Worm (Caenorhabditis elegans) whole organism, young adult: ENCODE results near the gene Y48A5A.1.

Experiments
- Y53F4B.3 ChIP-seq: fragments of 200-800 bp; sonication (Bioruptor generic); IDR thresholded peaks from 2 replicates; pipeline ENCODE4 v1.3.6; 2022; ENCODE audit warnings: missing genetic modification reagents, missing genetic modification characterization, missing compliant biosample characterization
- Y56A3A.18 ChIP-seq: fragments of 200-800 bp; sonication (Bioruptor generic); IDR thresholded peaks from 2 replicates; pipeline ENCODE4 v1.3.6; 2022; ENCODE audit warnings: missing genetic modification reagents, missing genetic modification characterization, missing compliant biosample characterization
- ZK185.1 ChIP-seq: sonication (generic microtip); optimal IDR thresholded peaks from 2 replicates; lab custom pipeline; 2016; ENCODE audit warnings: mild to moderate bottlenecking, missing genetic modification characterization, missing compliant biosample characterization; ENCODE audit not compliant: poor library complexity, severe bottlenecking
- ama-1 ChIP-seq, 3 experiments: fragments of 150-350 bp in 1 of 3; sonication (generic microtip) in 2 of 3; optimal IDR thresholded peaks; 2 replicates each; lab custom pipeline; 2014 to 2018; ENCODE audit warnings: missing biosample characterization in 2 of 3, missing genetic modification characterization in 2 of 3, missing genetic modification reagents in 2 of 3
- fkh-3 ChIP-seq: sonication (generic microtip); optimal IDR thresholded peaks from 2 replicates; lab custom pipeline; 2016; ENCODE audit warnings: mild to moderate bottlenecking, missing genetic modification characterization, missing compliant biosample characterization
- gei-17 ChIP-seq: fragments of 200-800 bp; sonication (Bioruptor generic); optimal IDR thresholded peaks from 2 replicates; lab custom pipeline; 2018; ENCODE audit warnings: mild to moderate bottlenecking, missing genetic modification characterization, missing compliant biosample characterization
- hlh-12 ChIP-seq: sonication (generic microtip); optimal IDR thresholded peaks from 2 replicates; lab custom pipeline; 2016; ENCODE audit warnings: missing genetic modification characterization, missing compliant biosample characterization
- pha-4 ChIP-seq: fragments of 150-350 bp; sonication (generic microtip); optimal IDR thresholded peaks from 2 replicates; lab custom pipeline; 2014; ENCODE audit warnings: missing biosample characterization, missing genetic modification reagents, missing genetic modification characterization
- tlf-1 ChIP-seq: fragments of 200-800 bp; sonication (Bioruptor generic); optimal IDR thresholded peaks from 2 replicates; lab custom pipeline; 2018; ENCODE audit warnings: mild to moderate bottlenecking, missing genetic modification characterization, missing compliant biosample characterization

DNA sequence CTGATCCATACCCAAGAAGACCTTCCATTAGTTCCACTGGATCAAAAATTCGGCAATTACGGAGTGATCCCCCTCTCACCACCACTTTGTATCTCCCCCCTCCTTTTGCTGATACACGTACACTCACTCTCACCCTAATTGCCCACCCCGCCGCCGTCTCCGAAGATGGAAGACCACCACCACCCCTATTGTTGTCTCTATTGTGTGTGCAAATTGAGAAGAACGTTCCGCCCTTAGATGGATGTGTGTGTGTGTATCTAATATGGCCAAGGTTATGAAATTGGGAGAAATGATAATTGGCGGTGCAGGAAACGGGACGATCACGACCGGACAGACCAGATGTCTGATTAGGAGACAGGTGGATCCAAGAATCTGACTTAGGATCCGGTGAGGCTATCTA is 49.0 kb upstream of the Y48A5A.1 start:
- TF ChIP-seq Y53F4B.3 (GFP tag; lab: Robert Waterston, UW): no peak
- no peak for TF ChIP-seq ama-1 (optimal IDR thresholded peaks at IDR 0.05; lab: Kevin White, UChicago)
- no peak for TF ChIP-seq ama-1 (GFP tag; optimal IDR thresholded peaks at IDR 0.05; lab: Kevin White, UChicago)
- TF ChIP-seq pha-4 (tag; lab: Kevin White, UChicago): no peak
- no peak for TF ChIP-seq tlf-1 (GFP tag; lab: Kevin White, UChicago)
- TF ChIP-seq fkh-3 (tag; lab: Kevin White, UChicago): no peak
- TF ChIP-seq gei-17: no peak
- TF ChIP-seq hlh-12 (tag; lab: Kevin White, UChicago): no peak
- TF ChIP-seq ZK185.1 (tag; lab: Kevin White, UChicago): no peak
- TF ChIP-seq Y56A3A.18: no peak
